Fruit fly (Drosophila melanogaster) whole organism, embryonic: ENCODE data around the gene Vps39.

Experiments
- Asciz ChIP-seq: fragments of 200-800 bp; sonication (Bioruptor generic); optimal IDR thresholded peaks from 2 replicates; lab custom pipeline; 2017; ENCODE audit warnings: missing biosample characterization, mild to moderate bottlenecking, missing genetic modification characterization, missing genetic modification reagents
- Blimp-1 ChIP-seq: fragments of 200-800 bp; sonication (Bioruptor generic); optimal IDR thresholded peaks from 3 replicates; lab custom pipeline; 2018; ENCODE audit warnings: missing biosample characterization, missing genetic modification characterization, mild to moderate bottlenecking, moderate library complexity, missing genetic modification reagents
- CG10462 ChIP-seq: fragments of 200-800 bp; sonication (Bioruptor generic); optimal IDR thresholded peaks from 2 replicates; lab custom pipeline; 2016; ENCODE audit warnings: missing biosample characterization, missing genetic modification characterization
- CG11085 ChIP-seq: fragments of 200-800 bp; sonication (Bioruptor generic); IDR thresholded peaks from 2 replicates; pipeline ENCODE4 v1.3.6; 2022; ENCODE audit warnings: missing biosample characterization, missing genetic modification characterization
- CG11247 ChIP-seq: fragments of 200-800 bp; sonication (Bioruptor generic); IDR thresholded peaks from 2 replicates; pipeline ENCODE4 v1.3.6; 2022; ENCODE audit warnings: missing biosample characterization, missing genetic modification characterization
- CG13123 ChIP-seq: fragments of 200-800 bp; sonication (Bioruptor generic); optimal IDR thresholded peaks from 2 replicates; lab custom pipeline; 2016; ENCODE audit warnings: missing biosample characterization, missing genetic modification characterization
- CG13287 ChIP-seq: fragments of 200-800 bp; sonication (Bioruptor generic); IDR thresholded peaks from 2 replicates; pipeline ENCODE4 v1.3.6; 2022; ENCODE audit warnings: missing biosample characterization, missing genetic modification characterization; ENCODE audit not compliant: partially characterized antibody
- CG15073 ChIP-seq: fragments of 200-800 bp; sonication (Bioruptor generic); optimal IDR thresholded peaks from 2 replicates; lab custom pipeline; 2016; ENCODE audit warnings: missing biosample characterization, missing genetic modification characterization
- CG17328 ChIP-seq: fragments of 200-800 bp; sonication (Bioruptor generic); IDR thresholded peaks from 2 replicates; pipeline ENCODE4 v1.3.6; 2022; ENCODE audit warnings: missing biosample characterization, missing genetic modification characterization
- CG32772 ChIP-seq: fragments of 200-800 bp; sonication (Bioruptor generic); IDR thresholded peaks from 2 replicates; pipeline ENCODE4 v1.3.6; 2022; ENCODE audit warnings: missing biosample characterization, missing genetic modification characterization
- CG3281 ChIP-seq: fragments of 200-800 bp; sonication (Bioruptor generic); optimal IDR thresholded peaks from 3 replicates; lab custom pipeline; 2017; ENCODE audit warnings: missing biosample characterization, mild to moderate bottlenecking, missing genetic modification characterization
- CG4730 ChIP-seq: fragments of 200-800 bp; sonication (Bioruptor generic); IDR thresholded peaks from 2 replicates; pipeline ENCODE4 v1.3.6; 2022; ENCODE audit warnings: missing biosample characterization, missing genetic modification characterization
- CG8281 ChIP-seq: fragments of 200-800 bp; sonication (Bioruptor generic); optimal IDR thresholded peaks from 2 replicates; lab custom pipeline; 2018; ENCODE audit warnings: missing biosample characterization, mild to moderate bottlenecking, missing genetic modification characterization, moderate library complexity
- CG8388 ChIP-seq: fragments of 200-800 bp; sonication (Bioruptor generic); optimal IDR thresholded peaks from 2 replicates; lab custom pipeline; 2019; ENCODE audit warnings: missing biosample characterization, mild to moderate bottlenecking, missing genetic modification characterization, moderate library complexity
- CG9437 ChIP-seq: fragments of 200-800 bp; sonication (Bioruptor generic); optimal IDR thresholded peaks from 2 replicates; lab custom pipeline; 2018; ENCODE audit warnings: missing biosample characterization, mild to moderate bottlenecking, missing genetic modification characterization
- CG9609 ChIP-seq: fragments of 200-800 bp; sonication (Bioruptor generic); optimal IDR thresholded peaks from 3 replicates; lab custom pipeline; 2016; ENCODE audit warnings: missing biosample characterization, missing genetic modification characterization
- CG9727 ChIP-seq: fragments of 200-800 bp; sonication (Bioruptor generic); optimal IDR thresholded peaks from 3 replicates; lab custom pipeline; 2017; ENCODE audit warnings: missing biosample characterization, mild to moderate bottlenecking, missing genetic modification characterization
- CkIIα-i1 ChIP-seq: fragments of 200-800 bp; sonication (Bioruptor generic); IDR thresholded peaks from 2 replicates; pipeline ENCODE4 v1.3.6; 2022; ENCODE audit warnings: missing biosample characterization, missing genetic modification characterization
- CoRest ChIP-seq: fragments of 200-800 bp; sonication (Bioruptor generic); optimal IDR thresholded peaks from 3 replicates; lab custom pipeline; 2018; ENCODE audit warnings: missing biosample characterization, mild to moderate bottlenecking, missing genetic modification characterization, moderate library complexity
- Dll ChIP-seq: fragments of 200-800 bp; sonication (Bioruptor generic); IDR thresholded peaks from 4 replicates; pipeline ENCODE4 v1.3.6; 2022; ENCODE audit warnings: missing biosample characterization, missing genetic modification characterization; ENCODE audit not compliant: partially characterized antibody
- ERR ChIP-seq: fragments of 200-800 bp; sonication (Bioruptor generic); optimal IDR thresholded peaks from 2 replicates; lab custom pipeline; 2016; ENCODE audit warnings: missing biosample characterization, missing genetic modification characterization
- Fer1 ChIP-seq: fragments of 200-800 bp; sonication (Bioruptor generic); optimal IDR thresholded peaks from 2 replicates; lab custom pipeline; 2017; ENCODE audit warnings: missing biosample characterization, mild to moderate bottlenecking, missing genetic modification characterization
- HLH3B ChIP-seq: fragments of 200-800 bp; sonication (Bioruptor generic); IDR thresholded peaks from 2 replicates; pipeline ENCODE4 v1.3.6; 2022; ENCODE audit warnings: missing biosample characterization, missing genetic modification characterization
- HmgZ ChIP-seq: fragments of 200-800 bp; sonication (Bioruptor generic); optimal IDR thresholded peaks from 2 replicates; lab custom pipeline; 2018; ENCODE audit warnings: missing biosample characterization, mild to moderate bottlenecking, missing genetic modification characterization
- Hr3 ChIP-seq: fragments of 200-800 bp; sonication (Bioruptor generic); optimal IDR thresholded peaks from 3 replicates; lab custom pipeline; 2016; ENCODE audit warnings: missing biosample characterization, missing genetic modification characterization
- Jarid2 ChIP-seq: fragments of 200-800 bp; sonication (Bioruptor generic); optimal IDR thresholded peaks from 3 replicates; lab custom pipeline; 2017; ENCODE audit warnings: mild to moderate bottlenecking, missing biosample characterization, missing genetic modification reagents, missing genetic modification characterization
- NFAT ChIP-seq: fragments of 200-800 bp; sonication (Bioruptor generic); IDR thresholded peaks from 2 replicates; pipeline ENCODE4 v1.3.6; 2022; ENCODE audit warnings: missing biosample characterization, missing genetic modification characterization
- Nf-YC ChIP-seq: fragments of 200-800 bp; optimal IDR thresholded peaks from 3 replicates; lab custom pipeline; 2019; ENCODE audit warnings: missing biosample characterization, mild to moderate bottlenecking, missing genetic modification characterization, moderate library complexity
- Ravus ChIP-seq: fragments of 200-800 bp; sonication (Bioruptor generic); IDR thresholded peaks from 2 replicates; pipeline ENCODE4 v1.3.6; 2022; ENCODE audit warnings: missing biosample characterization, missing genetic modification characterization
- Rx ChIP-seq: fragments of 200-800 bp; sonication (Bioruptor generic); IDR thresholded peaks from 2 replicates; pipeline ENCODE4 v1.3.6; 2022; ENCODE audit warnings: missing biosample characterization, missing genetic modification characterization
- ab ChIP-seq: fragments of 200-800 bp; sonication (Bioruptor generic); optimal IDR thresholded peaks from 2 replicates; lab custom pipeline; 2016; ENCODE audit warnings: missing biosample characterization, missing genetic modification characterization
- corto ChIP-seq: fragments of 200-800 bp; sonication (Bioruptor generic); optimal IDR thresholded peaks from 2 replicates; lab custom pipeline; 2016; ENCODE audit warnings: missing biosample characterization, mild to moderate bottlenecking, missing genetic modification characterization, moderate library complexity
- danr ChIP-seq: fragments of 200-800 bp; sonication (Bioruptor generic); IDR thresholded peaks from 2 replicates; pipeline ENCODE4 v1.3.6; 2022; ENCODE audit warnings: missing biosample characterization, missing genetic modification characterization
- dm ChIP-seq: fragments of 200-800 bp; sonication (Bioruptor generic); optimal IDR thresholded peaks from 3 replicates; lab custom pipeline; 2016; ENCODE audit warnings: missing biosample characterization, missing genetic modification characterization
- esg ChIP-seq: fragments of 200-800 bp; sonication (Bioruptor generic); conservative IDR thresholded peaks from 2 replicates; pipeline ENCODE4 v1.3.6; 2022; ENCODE audit warnings: missing biosample characterization, missing genetic modification characterization
- exex ChIP-seq: fragments of 200-800 bp; sonication (Bioruptor generic); optimal IDR thresholded peaks from 4 replicates; lab custom pipeline; 2018; ENCODE audit warnings: missing biosample characterization, mild to moderate bottlenecking, missing genetic modification characterization, moderate library complexity
- fru ChIP-seq: fragments of >200 bp; optimal IDR thresholded peaks from 2 replicates; lab custom pipeline; 2017
- gce ChIP-seq: fragments of 200-800 bp; sonication (Bioruptor generic); IDR thresholded peaks from 3 replicates; pipeline ENCODE4 v1.3.6; 2022; ENCODE audit warnings: missing biosample characterization, missing genetic modification characterization
- gro ChIP-seq: fragments of 200-800 bp; sonication (Bioruptor generic); optimal IDR thresholded peaks from 2 replicates; lab custom pipeline; 2016; ENCODE audit warnings: missing biosample characterization, missing genetic modification characterization
- hth ChIP-seq: fragments of >200 bp; optimal IDR thresholded peaks from 2 replicates; lab custom pipeline; 2017; ENCODE audit warnings: inconsistent platforms
- klu ChIP-seq: fragments of 200-800 bp; sonication (Bioruptor generic); IDR thresholded peaks from 2 replicates; pipeline ENCODE4 v1.3.6; 2022; ENCODE audit warnings: missing biosample characterization, missing genetic modification characterization
- lab ChIP-seq: fragments of 200-800 bp; sonication (Bioruptor generic); optimal IDR thresholded peaks from 3 replicates; lab custom pipeline; 2017; ENCODE audit warnings: missing biosample characterization, missing genetic modification characterization, mild to moderate bottlenecking, moderate library complexity, missing genetic modification reagents
- mirr ChIP-seq: fragments of 200-800 bp; sonication (Bioruptor generic); optimal IDR thresholded peaks from 3 replicates; lab custom pipeline; 2018; ENCODE audit warnings: missing biosample characterization, mild to moderate bottlenecking, missing genetic modification characterization
- nerfin-1 ChIP-seq: fragments of 200-800 bp; sonication (Bioruptor generic); optimal IDR thresholded peaks from 3 replicates; lab custom pipeline; 2019; ENCODE audit warnings: missing biosample characterization, mild to moderate bottlenecking, missing genetic modification characterization, moderate library complexity
- pan ChIP-seq, 4 experiments: fragments of >200 bp in 3 of 4; fragments of 200-800 bp in 1 of 4; sonication (Bioruptor generic) in 1 of 4; optimal IDR thresholded peaks in 3 of 4; IDR thresholded peaks in 1 of 4; 2 replicates each; pipeline versions ENCODE4 v1.3.6 to Lab custom; 2017 to 2022; ENCODE audit warnings: missing biosample characterization in 2 of 4, missing genetic modification characterization in 2 of 4, mixed read lengths in 1 of 4
- prd ChIP-seq, 3 experiments: fragments of >200 bp in 2 of 3; fragments of 200-800 bp in 1 of 3; sonication (Bioruptor generic) in 1 of 3; optimal IDR thresholded peaks in 2 of 3; IDR thresholded peaks in 1 of 3; 2 replicates in 2 of 3; 3 replicates in 1 of 3; pipeline versions ENCODE4 v1.3.6 to Lab custom; 2017 to 2022; ENCODE audit warnings: missing biosample characterization in 1 of 3, missing genetic modification characterization in 1 of 3
- sd ChIP-seq: fragments of 200-800 bp; sonication (Bioruptor generic); optimal IDR thresholded peaks from 3 replicates; lab custom pipeline; 2018; ENCODE audit warnings: missing biosample characterization, mild to moderate bottlenecking, missing genetic modification characterization, moderate library complexity
- sens-2 ChIP-seq: fragments of 200-800 bp; sonication (Bioruptor generic); IDR thresholded peaks from 2 replicates; pipeline ENCODE4 v1.3.6; 2022; ENCODE audit warnings: missing biosample characterization, missing genetic modification characterization
- sima ChIP-seq: fragments of 200-800 bp; sonication (Bioruptor generic); optimal IDR thresholded peaks from 2 replicates; lab custom pipeline; 2016; ENCODE audit warnings: missing biosample characterization, missing genetic modification characterization
- wor ChIP-seq: fragments of 200-800 bp; sonication (Bioruptor generic); IDR thresholded peaks from 2 replicates; pipeline ENCODE4 v1.3.6; 2022; ENCODE audit warnings: missing biosample characterization, missing genetic modification characterization
- zfh1 ChIP-seq: fragments of 200-800 bp; sonication (Bioruptor generic); IDR thresholded peaks from 3 replicates; pipeline ENCODE4 v1.3.6; 2022; ENCODE audit warnings: missing biosample characterization, missing genetic modification characterization

Gene Vps39

DNA sequence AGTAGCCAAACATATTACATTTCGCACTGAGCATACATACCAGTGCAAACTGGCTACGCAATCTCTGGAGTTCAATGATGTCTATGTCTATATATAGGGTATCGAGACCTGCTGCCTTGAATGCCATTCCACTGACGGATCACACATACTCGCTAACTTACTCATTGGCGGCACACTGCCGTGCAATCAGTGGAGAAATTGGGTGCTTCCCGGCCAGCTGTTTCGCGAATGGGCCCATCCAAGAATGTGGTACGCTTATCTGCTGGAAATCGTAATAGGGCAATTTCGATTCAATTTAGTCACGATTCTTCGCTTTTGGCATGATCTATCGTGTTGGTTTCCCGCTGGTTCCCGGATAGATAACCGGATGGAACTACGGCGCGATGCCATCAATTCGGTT is 5.9 kb upstream of the Vps39 start:
- TF ChIP-seq gro (GFP tag; lab: Kevin White, UChicago) (peak; percentile 7), exex (tag; lab: Kevin White, UChicago) (peak; percentile 40), NFAT (GFP tag; lab: Robert Waterston, UW) (no peak), sd (tag; lab: Kevin White, UChicago) (peak; percentile 62), CG13123 (no peak), mirr (GFP tag; lab: Kevin White, UChicago) (peak; percentile 2), prd (optimal IDR thresholded peaks at IDR 0.05; lab: Kevin White, UChicago) (no peak), prd (GFP tag; IDR thresholded peaks at IDR 0.05; lab: Robert Waterston, UW) (no peak), Fer1 (no peak), CG8281 (no peak)

DNA sequence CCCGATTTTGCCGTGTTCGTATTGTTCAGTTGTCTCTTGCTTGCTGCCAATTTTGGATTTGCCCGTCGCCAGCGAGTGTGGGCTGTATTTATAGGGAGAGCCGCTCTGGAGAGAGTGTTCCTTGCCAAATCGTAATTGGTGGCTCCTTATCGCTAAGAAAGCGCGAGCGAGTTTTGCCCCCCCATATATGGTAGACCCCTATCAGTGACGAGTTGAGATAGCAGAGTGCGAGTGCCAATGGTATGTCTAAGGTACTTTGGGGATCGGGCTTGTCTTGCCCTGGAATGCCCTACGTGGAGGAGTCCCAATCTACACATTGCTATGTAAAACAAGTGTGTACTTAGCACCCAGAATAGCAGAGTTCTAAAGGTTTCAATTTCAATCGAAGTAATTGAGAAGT is 5.2 kb upstream of the Vps39 start, which contains the start of gene CG7142:
CG7142 (minus strand) TSS at position 29 of the 400 bp plus-strand sequence.
- TF ChIP-seq lab (GFP tag; lab: Kevin White, UChicago) (peak; percentile 5), sens-2 (GFP tag; lab: Robert Waterston, UW) (no peak), CG9609 (GFP tag; lab: Kevin White, UChicago) (no peak), Blimp-1 (GFP tag; lab: Kevin White, UChicago) (no peak), Jarid2 (GFP tag; lab: Kevin White, UChicago) (no peak), sima (GFP tag; lab: Kevin White, UChicago) (no peak), CG4730 (GFP tag; lab: Robert Waterston, UW) (no peak), Dll (GFP tag; lab: Robert Waterston, UW) (no peak), CG10462 (GFP tag; lab: Kevin White, UChicago) (no peak), HLH3B (GFP tag; lab: Robert Waterston, UW) (no peak), CoRest (tag; lab: Kevin White, UChicago) (no peak), Rx (no peak), Hr3 (no peak), CG15073 (no peak), Asciz (no peak), CkIIα-i1 (GFP tag; lab: Robert Waterston, UW) (no peak), CG11247 (no peak), klu (GFP tag; lab: Robert Waterston, UW) (no peak), HmgZ (tag; lab: Kevin White, UChicago) (no peak), Nf-YC (peak; percentile 1), fru (lab: Kevin White, UChicago) (no peak), corto (GFP tag; lab: Kevin White, UChicago) (no peak), CG11085 (GFP tag; lab: Robert Waterston, UW) (no peak), zfh1 (GFP tag; lab: Robert Waterston, UW) (no peak), ab (no peak), gce (GFP tag; lab: Robert Waterston, UW) (no peak), CG17328 (no peak), CG13287 (no peak), CG32772 (GFP tag; lab: Robert Waterston, UW) (no peak), dm (GFP tag; lab: Kevin White, UChicago) (no peak), CG3281 (GFP tag; lab: Kevin White, UChicago) (no peak), hth (lab: Kevin White, UChicago) (no peak), wor (GFP tag; lab: Robert Waterston, UW) (no peak), esg (GFP tag; lab: Robert Waterston, UW) (no peak), pan (optimal IDR thresholded peaks at IDR 0.05; lab: Kevin White, UChicago) (no peak), pan (GFP tag; optimal IDR thresholded peaks at IDR 0.05 in 1 of 2, IDR thresholded peaks at IDR 0.05 in 1 of 2) (no peak), Ravus (GFP tag; lab: Robert Waterston, UW) (no peak), CG9437 (no peak), CG9727 (GFP tag; lab: Kevin White, UChicago) (no peak), danr (no peak), nerfin-1 (tag; lab: Kevin White, UChicago) (no peak), CG8388 (GFP tag; lab: Kevin White, UChicago) (no peak), ERR (no peak)
